Fruit fly (Drosophila melanogaster) whole organism, adult: ENCODE results near the gene AlaRS-m.

Source experiments
- CG7045 ChIP-seq: fragments of 200-800 bp; sonication (Bioruptor generic); optimal IDR thresholded peaks from 2 replicates; lab custom pipeline; 2017; ENCODE audit warnings: missing biosample characterization, mild to moderate bottlenecking, missing genetic modification characterization
- CG7101 ChIP-seq: fragments of 200-800 bp; sonication (Bioruptor generic); optimal IDR thresholded peaks from 2 replicates; lab custom pipeline; 2018; ENCODE audit warnings: missing biosample characterization, mild to moderate bottlenecking, missing genetic modification characterization, moderate library complexity
- Clk ChIP-seq: fragments of 200-800 bp; sonication (Bioruptor generic); optimal IDR thresholded peaks from 2 replicates; lab custom pipeline; 2017; ENCODE audit warnings: missing biosample characterization, missing genetic modification characterization
- ovo ChIP-seq: fragments of 200-800 bp; sonication (Bioruptor generic); optimal IDR thresholded peaks from 2 replicates; lab custom pipeline; 2016; ENCODE audit warnings: missing biosample characterization, missing genetic modification characterization

dm6 chr3L:5131245-5131644, 14.7 kb upstream of the AlaRS-m start, which contains the start of gene CG15212:
- TF ChIP-seq CG7101 (tag; lab: Kevin White, UChicago) (no peak), ovo (GFP tag; lab: Kevin White, UChicago) (no peak), CG7045 (GFP tag; lab: Kevin White, UChicago) (no peak), Clk (GFP tag; lab: Kevin White, UChicago) (no peak)
